Fruit fly (Drosophila melanogaster) S2 (cell line): Measurements from ENCODE around the gene CG31391.

Source experiments
- CG8478 ChIP-seq: fragments of >200 bp; optimal IDR thresholded peaks from 2 replicates; lab custom pipeline; 2018
- CTCF ChIP-seq, 2 experiments: fragments of >200 bp; optimal IDR thresholded peaks; 2 replicates each; lab custom pipeline; 2018

- TF ChIP-seq CTCF (optimal IDR thresholded peaks at IDR 0.05; lab: Kevin White, UChicago): no peak
- no peak for TF ChIP-seq CG8478 (lab: Kevin White, UChicago)
Measured at dm6 chr3R:10656578-10656977, 48.3 kb downstream of the CG31391 start.
